Fruit fly (Drosophila melanogaster) whole organism, adult: Measurements from ENCODE around the gene CG10576.

Experiments used
- CG12768 ChIP-seq: fragments of 200-800 bp; sonication (Bioruptor generic); optimal IDR thresholded peaks from 2 replicates; lab custom pipeline; 2017; ENCODE audit warnings: missing biosample characterization, missing genetic modification characterization, mild to moderate bottlenecking, moderate library complexity, missing genetic modification reagents
- CG14711 ChIP-seq: fragments of 200-800 bp; sonication (Bioruptor generic); optimal IDR thresholded peaks from 2 replicates; lab custom pipeline; 2018; ENCODE audit warnings: missing biosample characterization, mild to moderate bottlenecking, missing genetic modification characterization, moderate library complexity
- CG1620 ChIP-seq: fragments of 200-800 bp; sonication (Bioruptor generic); optimal IDR thresholded peaks from 2 replicates; lab custom pipeline; 2016; ENCODE audit warnings: missing biosample characterization, missing genetic modification characterization
- CG33017 ChIP-seq: fragments of 200-800 bp; sonication (Bioruptor generic); optimal IDR thresholded peaks from 2 replicates; lab custom pipeline; 2018; ENCODE audit warnings: missing biosample characterization, mild to moderate bottlenecking, missing genetic modification characterization, moderate library complexity
- CG5204 ChIP-seq: fragments of 200-800 bp; sonication (Bioruptor generic); optimal IDR thresholded peaks from 2 replicates; lab custom pipeline; 2016; ENCODE audit warnings: missing biosample characterization, missing genetic modification characterization
- CG7045 ChIP-seq: fragments of 200-800 bp; sonication (Bioruptor generic); optimal IDR thresholded peaks from 2 replicates; lab custom pipeline; 2017; ENCODE audit warnings: missing biosample characterization, mild to moderate bottlenecking, missing genetic modification characterization
- Hr96 ChIP-seq: fragments of 200-800 bp; sonication (Bioruptor generic); optimal IDR thresholded peaks from 2 replicates; lab custom pipeline; 2016; ENCODE audit warnings: missing biosample characterization, missing genetic modification characterization
- kay ChIP-seq: fragments of 200-800 bp; sonication (Bioruptor generic); peaks from one replicate; lab custom pipeline; 2016; ENCODE audit warnings: missing biosample characterization, missing genetic modification characterization, borderline replicate concordance
- pad ChIP-seq: fragments of 200-800 bp; sonication (Bioruptor generic); optimal IDR thresholded peaks from 3 replicates; lab custom pipeline; 2017; ENCODE audit warnings: missing biosample characterization, missing genetic modification characterization, mild to moderate bottlenecking, moderate library complexity, missing genetic modification reagents
- toe ChIP-seq: fragments of 200-800 bp; sonication (Bioruptor generic); optimal IDR thresholded peaks from 2 replicates; lab custom pipeline; 2016; ENCODE audit warnings: missing biosample characterization, missing genetic modification characterization

- TF ChIP-seq kay (GFP tag; lab: Kevin White, UChicago), result no peak
- TF ChIP-seq CG7045, result no peak
- no peak for TF ChIP-seq CG5204
- no peak for TF ChIP-seq toe (GFP tag; lab: Kevin White, UChicago)
- no peak for TF ChIP-seq CG33017 (tag; lab: Kevin White, UChicago)
- TF ChIP-seq Hr96 (GFP tag; lab: Kevin White, UChicago), result no peak
- no peak for TF ChIP-seq CG14711 (tag; lab: Kevin White, UChicago)
- TF ChIP-seq pad (GFP tag; lab: Kevin White, UChicago), result no peak
- TF ChIP-seq CG12768, result no peak
- TF ChIP-seq CG1620 (GFP tag; lab: Kevin White, UChicago), result no peak
These were observed 21.1 kb upstream of the CG10576 start, which contains the start of gene Cralbp for dm6 chr3L:5786604-5787003.
